Worm (Caenorhabditis elegans) whole organism, L1 larva: ENCODE data around the gene atf-2.

Source experiments
- ceh-8 ChIP-seq: fragments of 200-800 bp; sonication (Bioruptor generic); optimal IDR thresholded peaks from 2 replicates; lab custom pipeline; 2018; ENCODE audit warnings: mild to moderate bottlenecking, missing genetic modification characterization, moderate library complexity, missing compliant biosample characterization
- ceh-90 ChIP-seq: sonication (generic microtip); optimal IDR thresholded peaks from 2 replicates; lab custom pipeline; 2016; ENCODE audit warnings: missing genetic modification characterization, missing compliant biosample characterization
- egl-27 ChIP-seq, 2 experiments: fragments of 150-350 bp in 1 of 2; sonication (generic microtip); optimal IDR thresholded peaks; 3 replicates each; lab custom pipeline; 2017 to 2018; ENCODE audit warnings: missing biosample characterization in 2 of 2, missing genetic modification characterization in 2 of 2, missing genetic modification reagents in 2 of 2
- elt-2 ChIP-seq: sonication (generic microtip); optimal IDR thresholded peaks from 2 replicates; lab custom pipeline; 2016; ENCODE audit warnings: missing genetic modification characterization, mild to moderate bottlenecking, inconsistent platforms, missing compliant biosample characterization, missing genetic modification reagents
- jun-1 ChIP-seq: fragments of 150-350 bp; optimal IDR thresholded peaks from 2 replicates; lab custom pipeline; 2014; ENCODE audit warnings: missing biosample characterization, missing genetic modification reagents, missing genetic modification characterization
- mep-1 ChIP-seq: fragments of 150-350 bp; optimal IDR thresholded peaks from 2 replicates; lab custom pipeline; 2014; ENCODE audit warnings: missing biosample characterization, missing genetic modification characterization
- nhr-47 ChIP-seq: sonication (generic microtip); optimal IDR thresholded peaks from 2 replicates; lab custom pipeline; 2016; ENCODE audit warnings: mild to moderate bottlenecking, missing genetic modification characterization, moderate library complexity, missing compliant biosample characterization
- pag-3 ChIP-seq: sonication (generic microtip); optimal IDR thresholded peaks from 2 replicates; lab custom pipeline; 2017; ENCODE audit warnings: missing genetic modification characterization, mild to moderate bottlenecking, missing compliant biosample characterization, antibody characterized with exemption, borderline replicate concordance; ENCODE audit not compliant: insufficient read depth
- skn-1 ChIP-seq: fragments of 150-350 bp; optimal IDR thresholded peaks from 2 replicates; lab custom pipeline; 2014; ENCODE audit warnings: missing biosample characterization, missing genetic modification characterization
- tbx-2 ChIP-seq: sonication (generic microtip); optimal IDR thresholded peaks from 2 replicates; lab custom pipeline; 2016; ENCODE audit warnings: missing genetic modification characterization, missing compliant biosample characterization
- unc-62 ChIP-seq: fragments of 150-350 bp; optimal IDR thresholded peaks from 2 replicates; lab custom pipeline; 2014; ENCODE audit warnings: missing biosample characterization, missing genetic modification reagents, missing genetic modification characterization
- unc-98 ChIP-seq: fragments of 200-800 bp; sonication (Bioruptor generic); IDR thresholded peaks from 2 replicates; pipeline ENCODE4 v1.3.6; 2022; ENCODE audit warnings: missing genetic modification characterization, missing compliant biosample characterization
- zag-1 ChIP-seq: fragments of 150-350 bp; optimal IDR thresholded peaks from 2 replicates; lab custom pipeline; 2014; ENCODE audit warnings: missing biosample characterization, missing genetic modification characterization

ce11 chrII:8788752-8789151, 37.0 kb downstream of the atf-2 start:
- TF ChIP-seq tbx-2 (tag; lab: Kevin White, UChicago), result no peak
- TF ChIP-seq pag-3 (tag; lab: Kevin White, UChicago), result no peak
- no peak for TF ChIP-seq egl-27 (tag; optimal IDR thresholded peaks at IDR 0.05; lab: Kevin White, UChicago)
- TF ChIP-seq unc-62 (GFP tag; lab: Kevin White, UChicago), result no peak
- no peak for TF ChIP-seq elt-2
- no peak for TF ChIP-seq ceh-8 (GFP tag; lab: Kevin White, UChicago)
- TF ChIP-seq jun-1 (tag; lab: Kevin White, UChicago), result no peak
- TF ChIP-seq zag-1 (tag; lab: Kevin White, UChicago), result no peak
- TF ChIP-seq skn-1 (tag; lab: Kevin White, UChicago), result no peak
- TF ChIP-seq nhr-47 (tag; lab: Kevin White, UChicago), result no peak
- TF ChIP-seq mep-1 (tag; lab: Kevin White, UChicago), result no peak
- no peak for TF ChIP-seq ceh-90
- TF ChIP-seq unc-98 (GFP tag; lab: Robert Waterston, UW), result no peak
